Fruit fly (Drosophila melanogaster) Kc167 (cell line): ENCODE results near the gene Thor.

ENCODE experiments used
- Myc ChIP-seq: fragments of >200 bp; optimal IDR thresholded peaks from 2 replicates; lab custom pipeline; 2017; ENCODE audit warnings: missing external identifiers
- Sin3A ChIP-seq: fragments of >200 bp; optimal IDR thresholded peaks from 2 replicates; lab custom pipeline; 2018; ENCODE audit warnings: missing external identifiers
- h ChIP-seq: fragments of >200 bp; optimal IDR thresholded peaks from 3 replicates; lab custom pipeline; 2018; ENCODE audit warnings: missing external identifiers
- insv ChIP-seq: fragments of >200 bp; optimal IDR thresholded peaks from 3 replicates; lab custom pipeline; 2018; ENCODE audit warnings: missing external identifiers
- psq ChIP-seq: fragments of >200 bp; optimal IDR thresholded peaks from 2 replicates; lab custom pipeline; 2017; ENCODE audit warnings: missing external identifiers
- ttk ChIP-seq: sonication (Bioruptor generic); optimal IDR thresholded peaks from 2 replicates; lab custom pipeline; 2017; ENCODE audit warnings: missing external identifiers

The Thor gene

DNA sequence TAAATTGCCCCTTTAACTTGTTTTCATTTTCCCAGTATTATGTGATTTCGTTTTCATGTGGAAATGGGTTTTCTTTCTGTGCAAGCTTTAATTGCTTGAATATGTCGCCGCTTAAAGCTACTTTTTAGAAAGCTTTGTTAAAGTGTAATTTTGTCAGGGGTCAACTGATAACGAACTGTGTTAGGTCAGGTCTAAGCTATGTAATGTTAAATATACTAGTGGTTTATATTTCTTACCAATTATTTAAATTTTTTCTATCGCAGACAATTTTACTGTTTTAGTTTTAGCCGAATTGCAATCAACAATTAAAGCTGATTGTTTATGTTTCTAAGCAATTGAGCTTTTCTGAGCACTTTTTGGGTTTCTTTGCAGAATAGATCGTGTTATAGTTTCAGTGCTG is 28.1 kb downstream of the Thor start:
- TF ChIP-seq ttk (lab: Kevin White, UChicago) (no peak), h (lab: Kevin White, UChicago) (no peak), psq (lab: Kevin White, UChicago) (no peak), Myc (no peak), Sin3A (lab: Kevin White, UChicago) (no peak), insv (no peak)

DNA sequence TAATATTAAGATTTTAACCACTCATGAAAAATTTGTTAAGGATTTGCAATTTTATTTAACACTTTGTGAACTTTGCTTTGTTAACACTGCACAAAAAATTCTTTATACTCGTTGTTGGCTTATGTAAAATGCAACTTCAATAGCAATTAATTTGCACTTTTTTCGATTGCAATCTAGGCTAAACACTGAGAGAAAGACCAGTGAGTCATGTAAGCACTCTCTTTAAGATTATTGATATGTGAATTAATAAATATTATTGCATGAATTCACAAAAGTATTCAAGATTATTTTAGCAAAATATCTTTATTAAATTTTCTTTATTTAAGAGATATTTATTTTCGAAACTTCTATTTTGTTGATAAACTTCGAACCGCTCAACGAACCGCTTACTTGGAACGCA is 28.6 kb downstream of the Thor start:
- no peak for TF ChIP-seq h (lab: Kevin White, UChicago)

DNA sequence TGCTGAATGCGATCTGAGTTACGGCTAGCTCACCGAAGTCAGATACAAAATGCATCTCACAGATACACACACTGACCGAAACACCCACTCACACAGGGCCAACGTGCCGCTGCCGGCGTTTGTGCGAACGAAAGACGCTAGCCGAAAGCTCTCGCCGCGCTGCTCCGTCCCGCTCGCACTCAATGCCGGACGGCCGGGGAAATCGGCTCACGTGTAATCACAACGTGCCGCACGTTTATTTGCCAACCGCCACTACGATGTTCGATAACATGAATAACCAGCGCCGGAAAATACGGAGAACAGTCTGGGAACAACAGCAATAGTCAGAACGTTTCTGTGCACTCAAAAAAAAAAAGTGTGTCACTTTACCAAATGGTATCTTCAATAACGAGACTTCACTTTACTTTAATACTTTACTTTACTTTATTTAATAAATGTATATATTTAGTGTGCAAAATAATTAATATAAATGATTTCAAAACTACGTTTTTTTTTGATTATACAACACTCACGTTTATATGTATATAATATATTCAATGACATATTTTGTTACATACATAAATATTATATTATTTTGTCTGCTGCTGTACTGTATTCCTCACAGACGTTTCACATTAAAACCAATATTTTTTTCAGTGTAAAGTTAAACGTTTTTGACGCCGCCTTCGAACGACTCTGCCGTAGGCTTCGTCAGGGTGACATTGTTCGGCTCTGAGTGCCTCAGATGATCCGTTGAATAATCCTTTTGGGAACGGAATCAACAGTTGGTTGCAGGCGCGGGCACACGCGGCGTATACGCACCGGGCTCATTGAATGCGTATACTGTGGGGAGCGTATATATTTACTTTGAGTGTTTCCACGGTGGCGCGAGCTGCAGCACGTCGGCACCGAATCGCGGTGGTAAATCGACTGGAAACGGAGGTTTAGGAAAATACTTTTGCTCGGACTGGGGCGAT is 29.3 kb downstream of the Thor start, which contains the start of gene tim:
TSS of gene tim (minus strand) at position 911 of the 956 bp plus-strand sequence.
- no peak for TF ChIP-seq h (lab: Kevin White, UChicago)
- no peak for TF ChIP-seq Sin3A (lab: Kevin White, UChicago)
- no peak for TF ChIP-seq insv
- TF ChIP-seq Myc: no peak
- TF ChIP-seq psq (lab: Kevin White, UChicago): no peak
- TF ChIP-seq ttk (lab: Kevin White, UChicago): no peak

DNA sequence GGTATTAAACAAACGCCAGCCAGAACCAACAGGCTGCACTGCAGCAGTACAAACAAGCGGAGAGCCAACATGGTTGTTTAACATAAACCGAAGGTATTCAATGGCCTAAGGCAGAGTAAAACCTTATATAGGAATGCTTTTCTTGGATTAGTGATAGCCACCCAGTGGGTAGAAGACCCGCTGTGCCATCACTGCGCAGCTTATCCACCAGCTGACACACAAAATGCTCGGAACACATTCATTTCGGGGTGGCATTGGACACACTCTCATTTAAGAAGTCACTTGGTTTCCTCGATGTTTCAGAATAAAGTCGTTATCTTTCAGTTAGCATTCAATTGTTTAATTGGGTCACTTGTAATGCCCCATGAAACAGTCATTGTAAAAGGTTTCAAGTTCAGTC is 31.8 kb downstream of the Thor start, which contains the start of gene CG31954:
TSS of gene CG31954 (minus strand) at position 101 of the 400 bp plus-strand sequence.
- no peak for TF ChIP-seq ttk (lab: Kevin White, UChicago)
- no peak for TF ChIP-seq h (lab: Kevin White, UChicago)
- no peak for TF ChIP-seq insv
- no peak for TF ChIP-seq Myc
- TF ChIP-seq psq (lab: Kevin White, UChicago): no peak
- no peak for TF ChIP-seq Sin3A (lab: Kevin White, UChicago)

DNA sequence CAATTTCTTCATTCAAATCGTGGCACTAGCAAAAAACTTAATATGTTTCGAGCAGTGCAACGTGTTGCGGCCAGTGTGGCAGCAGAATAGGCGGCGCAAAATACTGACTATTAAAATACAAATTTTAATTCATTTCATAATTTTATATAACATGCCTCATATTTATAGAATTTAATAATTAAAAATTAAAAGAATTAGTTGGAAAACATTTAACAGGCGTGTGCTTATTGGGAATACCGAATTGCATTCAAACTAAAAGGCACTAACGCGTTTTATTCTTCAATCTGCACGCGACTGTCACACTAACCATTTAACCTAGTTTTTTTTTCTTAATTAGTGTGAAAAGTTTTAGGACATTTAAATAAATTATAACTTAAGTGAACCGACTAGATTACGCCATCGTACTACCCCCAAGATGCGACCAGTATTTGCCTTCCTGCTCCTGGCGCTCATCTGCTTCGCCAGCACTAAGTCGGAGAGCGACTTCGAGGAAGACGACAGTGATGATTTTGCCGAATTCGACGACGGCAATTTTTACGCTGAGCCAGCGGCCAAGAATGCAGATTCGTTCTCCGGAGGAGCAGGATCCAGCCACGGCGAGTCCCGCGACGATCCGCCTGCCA is 36.4 kb downstream of the Thor start, which contains the start of the genes LeuRS and CG17593:
TSS of gene LeuRS (minus strand) at position 88 of the 623 bp plus-strand sequence.
TSS of gene CG17593 (plus strand) at position 304 of the 623 bp plus-strand sequence.
- TF ChIP-seq ttk (lab: Kevin White, UChicago) (no peak), Myc (no peak), psq (lab: Kevin White, UChicago) (no peak), h (lab: Kevin White, UChicago) (no peak), Sin3A (lab: Kevin White, UChicago) (no peak), insv (no peak)

- no peak for TF ChIP-seq insv
- TF ChIP-seq psq (lab: Kevin White, UChicago): no peak
- no peak for TF ChIP-seq ttk (lab: Kevin White, UChicago)
- no peak for TF ChIP-seq Myc
- TF ChIP-seq h (lab: Kevin White, UChicago): no peak
- TF ChIP-seq Sin3A (lab: Kevin White, UChicago): no peak
These were observed 41.3 kb downstream of the Thor start, which contains the start of the genes CG3213 and CG8851 for dm6 chr2L:3519551-3519950. TSS of gene CG3213 (minus strand) at chr2L:3519651. TSS of gene CG8851 (plus strand) at chr2L:3519677.

dm6 chr2L:3523956-3524355 is 45.7 kb downstream of the Thor start, which contains the start of gene Sr-CIV:
TSS of gene Sr-CIV (minus strand) at chr2L:3524056.
- no peak for TF ChIP-seq ttk (lab: Kevin White, UChicago)
- TF ChIP-seq Myc: no peak
- no peak for TF ChIP-seq psq (lab: Kevin White, UChicago)
- no peak for TF ChIP-seq Sin3A (lab: Kevin White, UChicago)
- TF ChIP-seq h (lab: Kevin White, UChicago): no peak
- no peak for TF ChIP-seq insv

dm6 chr2L:3524729-3525181 is 46.5 kb downstream of the Thor start, which contains the start of gene CG8852:
TSS of gene CG8852 (plus strand) at chr2L:3525131.
- TF ChIP-seq psq (lab: Kevin White, UChicago) (no peak), h (lab: Kevin White, UChicago) (no peak)
